Fruit fly (Drosophila melanogaster) whole organism: ENCODE data around the gene CG32536.

Experiments used
- Dll ChIP-seq: fragments of >200 bp; optimal IDR thresholded peaks from 2 replicates; lab custom pipeline; 2017
- usp ChIP-seq: fragments of >200 bp; optimal IDR thresholded peaks from 2 replicates; lab custom pipeline; 2017; ENCODE audit warnings: missing biosample characterization, missing genetic modification characterization, mixed read lengths

DNA sequence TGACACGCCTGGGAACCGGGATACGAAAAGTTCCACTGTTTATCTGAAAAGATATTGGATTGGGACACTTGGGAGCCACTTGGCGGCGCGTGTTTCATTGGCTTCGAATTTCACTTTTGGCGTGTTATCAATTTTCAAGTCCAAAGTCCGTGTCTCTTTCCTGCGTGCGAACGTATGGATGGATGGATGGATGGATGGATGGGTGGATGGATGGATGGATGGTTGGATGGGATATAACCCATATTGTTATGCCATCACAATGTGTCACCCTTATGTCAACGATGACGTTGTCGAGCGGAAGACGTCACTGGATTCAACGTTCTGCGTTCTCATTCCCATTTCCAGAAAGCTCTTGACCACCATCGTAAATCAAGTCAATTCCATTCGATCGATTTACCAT lies 11.1 kb upstream of the CG32536 start:
- no peak for TF ChIP-seq Dll (lab: Kevin White, UChicago)
- no peak for TF ChIP-seq usp (GFP tag; lab: Kevin White, UChicago)
